Worm (Caenorhabditis elegans): Measurements from ENCODE around the gene K03B8.11.

K03B8.11 gene

ce11 chrV:11435242-11435641, 44.9 kb upstream of the K03B8.11 start:
- TF ChIP-seq ceh-58 (GFP tag; IDR thresholded peaks at IDR 0.05) (no peak), ztf-18 (tag; optimal IDR thresholded peaks at IDR 0.05) (no peak), K11D2.4 (GFP tag; IDR thresholded peaks at IDR 0.05) (no peak), ama-1 (optimal IDR thresholded peaks at IDR 0.05) (no peak), ama-1 (GFP tag; optimal IDR thresholded peaks at IDR 0.05) (no peak), ceh-100 (GFP tag; IDR thresholded peaks at IDR 0.05) (no peak), egl-18 (GFP tag; IDR thresholded peaks at IDR 0.05) (no peak), C06A6.2 (GFP tag; conservative IDR thresholded peaks at IDR 0.05) (no peak), let-526 (GFP tag; IDR thresholded peaks at IDR 0.05) (no peak), pha-4 (tag; optimal IDR thresholded peaks at IDR 0.05) (no peak), lin-26 (GFP tag; IDR thresholded peaks at IDR 0.05) (no peak), B0336.3 (GFP tag; IDR thresholded peaks at IDR 0.05) (no peak), lin-40 (tag; optimal IDR thresholded peaks at IDR 0.05) (no peak), lir-1 (GFP tag; conservative IDR thresholded peaks at IDR 0.05) (no peak), nhr-120 (GFP tag; IDR thresholded peaks at IDR 0.05) (no peak)

ce11 chrV:11430823-11431222, 40.5 kb upstream of the K03B8.11 start:
- TF ChIP-seq lin-35 (GFP tag; optimal IDR thresholded peaks at IDR 0.05): no peak
- TF ChIP-seq ceh-58 (GFP tag; IDR thresholded peaks at IDR 0.05): no peak
- no peak for TF ChIP-seq bed-2 (GFP tag; IDR thresholded peaks at IDR 0.05)
- TF ChIP-seq Y67H2A.10 (GFP tag; conservative IDR thresholded peaks at IDR 0.05): no peak
- TF ChIP-seq B0035.1 (tag; optimal IDR thresholded peaks at IDR 0.05): no peak
- no peak for TF ChIP-seq ceh-100 (GFP tag; IDR thresholded peaks at IDR 0.05)

ce11 chrV:11428728-11429127, 38.4 kb upstream of the K03B8.11 start:
- TF ChIP-seq dpl-1 (GFP tag; optimal IDR thresholded peaks at IDR 0.05) (no peak), sea-2 (GFP tag; IDR thresholded peaks at IDR 0.05) (no peak), madf-10 (tag; optimal IDR thresholded peaks at IDR 0.05) (no peak), C06A6.2 (GFP tag; conservative IDR thresholded peaks at IDR 0.05) (no peak), F37B4.10 (GFP tag; IDR thresholded peaks at IDR 0.05) (no peak), snpc-1.3 (tag; optimal IDR thresholded peaks at IDR 0.05; ENCODE audit: insufficient read depth) (no peak), ztf-18 (tag; optimal IDR thresholded peaks at IDR 0.05) (no peak), F55B11.4 (tag; optimal IDR thresholded peaks at IDR 0.05; ENCODE audit: borderline replicate concordance, insufficient read depth) (no peak), let-607 (tag; optimal IDR thresholded peaks at IDR 0.05) (no peak), K12H6.12 (tag; optimal IDR thresholded peaks at IDR 0.05) (no peak), F22D6.2 (tag; optimal IDR thresholded peaks at IDR 0.05) (no peak), ceh-91 (GFP tag; IDR thresholded peaks at IDR 0.05) (no peak), hsf-1 (GFP tag; IDR thresholded peaks at IDR 0.05) (no peak), egl-44 (GFP tag; IDR thresholded peaks at IDR 0.05) (no peak), tlf-1 (GFP tag; optimal IDR thresholded peaks at IDR 0.05) (no peak), madf-3 (GFP tag; IDR thresholded peaks at IDR 0.05) (no peak), dpff-1 (tag; optimal IDR thresholded peaks at IDR 0.05) (no peak)

- TF ChIP-seq him-1 (tag; optimal IDR thresholded peaks at IDR 0.05) (no peak), C17E4.6 (GFP tag; IDR thresholded peaks at IDR 0.05) (no peak), zfh-2 (GFP tag; conservative IDR thresholded peaks at IDR 0.05) (no peak), F57A8.1 (GFP tag; optimal IDR thresholded peaks at IDR 0.05) (no peak), hsf-1 (GFP tag; IDR thresholded peaks at IDR 0.05) (no peak), ceh-27 (GFP tag; optimal IDR thresholded peaks at IDR 0.05) (no peak), xnd-1 (tag; optimal IDR thresholded peaks at IDR 0.05) (no peak), ekl-4 (GFP tag; IDR thresholded peaks at IDR 0.05) (no peak), ceh-100 (GFP tag; IDR thresholded peaks at IDR 0.05) (no peak), sptf-2 (GFP tag; optimal IDR thresholded peaks at IDR 0.05) (no peak), hrde-1 (tag; optimal IDR thresholded peaks at IDR 0.05; ENCODE audit: borderline replicate concordance) (no peak)
Measured at ce11 chrV:11424565-11424964, 34.3 kb upstream of the K03B8.11 start, which contains the start of gene T26H10.2. T26H10.2 (minus strand) TSS chrV:11424665.

Data from whole organism, young adult.